Fruit fly (Drosophila melanogaster) whole organism: Measurements from ENCODE around the gene CG6785.

Source experiments
- CG8478 ChIP-seq: fragments of >200 bp; optimal IDR thresholded peaks from 2 replicates; lab custom pipeline; 2018; ENCODE audit warnings: inconsistent platforms
- Dll ChIP-seq: fragments of >200 bp; optimal IDR thresholded peaks from 2 replicates; lab custom pipeline; 2017
- EcR ChIP-seq, 2 experiments: fragments of >200 bp; optimal IDR thresholded peaks; 2 replicates each; lab custom pipeline; 2017; ENCODE audit warnings: missing biosample characterization in 2 of 2, missing genetic modification characterization in 2 of 2, missing genetic modification reagents in 2 of 2
- pan ChIP-seq: fragments of >200 bp; optimal IDR thresholded peaks from 2 replicates; lab custom pipeline; 2017
- psq ChIP-seq: fragments of >200 bp; optimal IDR thresholded peaks from 2 replicates; lab custom pipeline; 2017
- usp ChIP-seq: fragments of >200 bp; optimal IDR thresholded peaks from 2 replicates; lab custom pipeline; 2017; ENCODE audit warnings: missing biosample characterization, missing genetic modification characterization, mixed read lengths

Gene CG6785

DNA sequence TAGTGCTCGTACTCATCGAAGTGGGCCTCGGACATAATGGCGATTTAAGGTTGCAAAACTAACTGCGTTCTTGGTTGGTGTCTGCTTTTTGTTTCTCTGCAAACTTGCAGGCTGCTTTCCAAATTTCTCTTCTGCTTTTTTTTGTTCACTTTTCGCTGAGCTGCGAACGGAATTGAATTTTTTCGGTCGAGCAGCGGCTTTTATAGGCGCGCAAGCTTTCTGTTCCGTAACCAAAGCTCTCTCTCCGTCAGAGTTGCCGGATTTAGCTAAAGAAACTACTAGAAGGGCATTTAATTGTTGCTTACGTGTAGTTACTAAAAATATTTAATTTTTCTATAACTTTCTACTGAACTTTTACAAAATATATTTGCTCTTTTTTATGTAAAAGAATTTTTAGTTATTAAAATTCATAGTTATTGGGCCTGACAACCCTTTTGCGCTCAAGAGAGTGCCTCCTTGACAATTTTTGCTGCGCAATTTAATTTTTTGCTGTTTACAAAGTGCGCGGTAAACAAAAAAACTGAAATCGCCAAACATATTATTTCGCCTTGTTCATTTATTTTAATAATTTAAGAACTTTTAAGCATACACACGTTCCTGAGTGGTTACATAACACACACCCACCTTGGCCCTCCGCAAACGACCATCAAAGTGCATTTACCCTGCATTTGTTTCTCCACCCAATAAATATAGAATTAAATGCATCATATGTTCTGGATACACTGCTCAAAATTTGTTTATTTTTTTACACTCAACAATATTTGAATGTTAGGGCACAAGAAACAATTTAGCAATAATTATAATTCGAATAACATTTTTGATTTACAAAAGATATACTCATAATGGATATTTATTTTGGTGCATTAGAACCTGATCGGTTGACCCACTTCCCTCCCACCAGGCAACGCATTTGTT is 1.2 kb upstream of the CG6785 start, which contains the start of gene CG6770:
Gene CG6770, minus strand, starts transcription at position 178 of the 915 bp plus-strand sequence.
- no peak for TF ChIP-seq psq
- TF ChIP-seq pan (lab: Kevin White, UChicago) = no peak
- TF ChIP-seq Dll (lab: Kevin White, UChicago) = no peak
- no peak for TF ChIP-seq usp (GFP tag; lab: Kevin White, UChicago)
- TF ChIP-seq CG8478 (lab: Kevin White, UChicago) = no peak
- peak in 1 of 2 experiments; percentile 33 for TF ChIP-seq EcR (GFP tag; optimal IDR thresholded peaks at IDR 0.05; lab: Kevin White, UChicago)

dm6 chr2L:12045578-12045940 is 559 bp upstream of the CG6785 start:
- TF ChIP-seq EcR (GFP tag; optimal IDR thresholded peaks at IDR 0.05; lab: Kevin White, UChicago) (peak in 1 of 2 experiments; percentile 42), pan (lab: Kevin White, UChicago) (no peak)

DNA sequence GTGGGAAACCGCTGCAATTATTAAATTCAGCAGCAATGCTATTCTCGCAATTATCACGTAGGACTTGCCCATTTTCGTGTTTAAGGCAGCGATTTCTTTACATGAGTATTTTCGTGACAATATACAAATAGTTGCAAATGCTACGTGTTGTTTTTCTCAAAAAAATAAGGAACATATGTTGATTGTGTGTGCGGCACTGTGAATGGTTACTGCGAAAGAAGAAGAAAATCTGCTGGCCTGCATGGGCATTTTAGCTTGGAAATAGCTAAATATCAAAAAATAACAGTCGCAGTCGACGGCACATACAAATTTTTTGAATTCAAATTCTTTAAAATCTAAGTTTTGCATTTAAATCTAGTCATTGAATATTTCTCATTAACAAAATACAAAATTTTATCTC is 4.5 kb downstream of the CG6785 start, which contains the start of gene CG6766:
Gene CG6766, minus strand, starts transcription at position 180 of the 400 bp plus-strand sequence.
- no peak for TF ChIP-seq CG8478 (lab: Kevin White, UChicago)
- TF ChIP-seq EcR (GFP tag; optimal IDR thresholded peaks at IDR 0.05; lab: Kevin White, UChicago) = no peak
- no peak for TF ChIP-seq pan (lab: Kevin White, UChicago)
- TF ChIP-seq psq = no peak
- no peak for TF ChIP-seq usp (GFP tag; lab: Kevin White, UChicago)
- no peak for TF ChIP-seq Dll (lab: Kevin White, UChicago)

- TF ChIP-seq CG8478 (lab: Kevin White, UChicago) = no peak
Measured at dm6 chr2L:12038177-12038581, 6.8 kb downstream of the CG6785 start, which contains the start of gene Tom70. Tom70 (minus strand) TSS chr2L:12038511.

dm6 chr2L:12033890-12034289 is 11.1 kb downstream of the CG6785 start, which contains the start of gene CG18788:
CG18788 (plus strand) TSS chr2L:12034190.
- TF ChIP-seq usp (GFP tag; lab: Kevin White, UChicago) (no peak), EcR (GFP tag; optimal IDR thresholded peaks at IDR 0.05; lab: Kevin White, UChicago) (no peak), Dll (lab: Kevin White, UChicago) (no peak), pan (lab: Kevin White, UChicago) (no peak), psq (no peak), CG8478 (lab: Kevin White, UChicago) (no peak)

DNA sequence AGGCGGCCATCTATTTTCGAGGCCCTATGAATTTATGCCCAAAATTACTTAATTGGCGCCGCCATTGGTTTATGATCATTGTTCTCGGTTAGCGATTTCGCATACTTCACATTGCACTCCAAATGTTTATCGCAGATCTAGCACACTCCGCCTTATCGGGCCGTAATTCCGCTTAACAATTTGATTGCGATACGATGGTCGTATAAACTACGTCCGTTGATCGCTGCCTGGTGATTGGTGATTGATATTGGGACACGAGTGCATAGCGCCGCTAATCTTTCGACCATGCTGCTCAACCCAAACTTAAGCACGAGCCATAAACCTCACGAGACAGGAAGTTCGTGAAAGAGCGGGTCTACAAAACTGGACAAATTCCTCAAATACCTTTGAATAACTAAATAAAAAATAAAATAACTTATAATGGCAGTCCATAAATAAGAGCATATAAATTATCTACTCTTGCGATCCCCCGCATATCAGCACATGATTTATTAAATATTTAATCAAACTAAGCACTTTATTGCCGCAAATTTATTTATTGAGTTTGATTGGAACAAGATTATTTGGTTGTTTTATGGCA is 14.4 kb downstream of the CG6785 start:
- TF ChIP-seq usp (GFP tag; lab: Kevin White, UChicago) = no peak
- no peak for TF ChIP-seq psq
- no peak for TF ChIP-seq Dll (lab: Kevin White, UChicago)
- TF ChIP-seq CG8478 (lab: Kevin White, UChicago) = no peak
- no peak for TF ChIP-seq pan (lab: Kevin White, UChicago)
- no peak for TF ChIP-seq EcR (GFP tag; optimal IDR thresholded peaks at IDR 0.05; lab: Kevin White, UChicago)

dm6 chr2L:12029594-12030197 is 15.3 kb downstream of the CG6785 start:
- TF ChIP-seq psq (no peak), pan (lab: Kevin White, UChicago) (no peak), usp (GFP tag; lab: Kevin White, UChicago) (no peak), Dll (lab: Kevin White, UChicago) (no peak), EcR (GFP tag; optimal IDR thresholded peaks at IDR 0.05; lab: Kevin White, UChicago) (no peak), CG8478 (lab: Kevin White, UChicago) (no peak)

DNA sequence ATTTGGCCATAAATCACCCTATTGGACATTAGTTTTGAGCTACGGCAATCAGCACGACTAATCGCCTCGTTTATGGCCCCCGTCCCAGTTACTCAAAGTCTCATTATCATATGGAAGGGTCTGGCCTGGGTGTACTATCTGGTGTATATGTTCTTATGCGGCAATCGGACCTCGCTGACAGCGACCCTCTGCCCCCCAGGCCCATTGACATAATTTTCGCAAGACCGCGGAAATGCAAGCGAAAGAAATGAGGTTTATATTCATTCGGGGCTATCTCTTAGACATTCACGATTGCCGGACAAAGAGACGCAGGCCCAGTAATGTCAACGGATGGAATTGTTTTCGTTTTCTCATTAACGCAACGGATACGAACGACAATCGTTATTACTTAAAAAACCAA is 16.2 kb downstream of the CG6785 start:
- no peak for TF ChIP-seq EcR (GFP tag; optimal IDR thresholded peaks at IDR 0.05; lab: Kevin White, UChicago)
- TF ChIP-seq usp (GFP tag; lab: Kevin White, UChicago) = no peak
- TF ChIP-seq CG8478 (lab: Kevin White, UChicago) = no peak
- TF ChIP-seq pan (lab: Kevin White, UChicago) = no peak
- TF ChIP-seq psq = no peak
- no peak for TF ChIP-seq Dll (lab: Kevin White, UChicago)

DNA sequence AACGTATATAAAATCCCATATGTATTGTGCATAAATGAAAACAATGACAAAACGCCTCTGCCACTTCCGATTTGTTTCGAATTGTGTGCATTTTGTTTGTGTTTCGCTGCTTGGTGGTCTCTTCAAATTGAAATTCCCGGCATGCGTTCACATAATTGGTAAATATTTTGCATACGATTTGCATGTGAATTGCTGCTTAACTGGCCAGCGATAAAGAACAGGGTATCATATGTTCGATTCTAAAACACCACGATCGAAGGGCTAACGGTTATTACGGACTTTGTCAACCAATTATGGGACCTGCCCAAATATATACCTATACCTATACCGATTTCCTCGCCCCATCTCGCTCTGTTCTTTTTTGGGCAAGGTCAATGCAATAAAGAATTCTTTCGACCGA is 16.9 kb downstream of the CG6785 start:
- no peak for TF ChIP-seq CG8478 (lab: Kevin White, UChicago)
- TF ChIP-seq usp (GFP tag; lab: Kevin White, UChicago) = no peak
- no peak for TF ChIP-seq EcR (GFP tag; optimal IDR thresholded peaks at IDR 0.05; lab: Kevin White, UChicago)
- TF ChIP-seq pan (lab: Kevin White, UChicago) = no peak
- TF ChIP-seq psq = no peak
- TF ChIP-seq Dll (lab: Kevin White, UChicago) = no peak

- no peak for TF ChIP-seq usp (GFP tag; lab: Kevin White, UChicago)
- TF ChIP-seq psq = no peak
- TF ChIP-seq pan (lab: Kevin White, UChicago) = no peak
- no peak for TF ChIP-seq EcR (GFP tag; optimal IDR thresholded peaks at IDR 0.05; lab: Kevin White, UChicago)
- no peak for TF ChIP-seq Dll (lab: Kevin White, UChicago)
- TF ChIP-seq CG8478 (lab: Kevin White, UChicago) = no peak
Measured at dm6 chr2L:12027435-12027834, 17.6 kb downstream of the CG6785 start, which contains the start of gene dmGlut. dmGlut (plus strand) TSS chr2L:12027438.
